Worm (Caenorhabditis elegans) whole organism, dauer: ENCODE data around the gene M70.1.
"Not testable (repeated sequence)": the region's sequence is repeated elsewhere in the genome, so short reads cannot be mapped to it uniquely, and the experiment has no call there.

Source experiments
- unc-62 ChIP-seq: sonication (generic microtip); optimal IDR thresholded peaks from 2 replicates; lab custom pipeline; 2017; ENCODE audit warnings: missing biosample characterization, missing genetic modification reagents, missing genetic modification characterization

M70.1 gene

ce11 chrIV:2245565-2245964 lies at the start of gene M70.1:
Gene M70.1, plus strand, starts transcription at chrIV:2245865.
- TF ChIP-seq unc-62 (GFP tag; lab: Kevin White, UChicago): not testable (repeated sequence)

- TF ChIP-seq unc-62 (GFP tag; lab: Kevin White, UChicago): no peak
These were observed 46.9 kb upstream of the M70.1 start, which contains the start of gene Y71G10AR.4 for ce11 chrIV:2198741-2199140. Gene Y71G10AR.4, plus strand, starts transcription at chrIV:2199041.

ce11 chrIV:2216756-2217155 lies 28.9 kb upstream of the M70.1 start, which contains the start of gene T04C4.3:
Gene T04C4.3, minus strand, starts transcription at chrIV:2216856.
- not testable (repeated sequence) for TF ChIP-seq unc-62 (GFP tag; lab: Kevin White, UChicago)

ce11 chrIV:2217260-2217659 lies 28.4 kb upstream of the M70.1 start:
- no peak for TF ChIP-seq unc-62 (GFP tag; lab: Kevin White, UChicago)

ce11 chrIV:2219334-2219755 lies 26.3 kb upstream of the M70.1 start:
- TF ChIP-seq unc-62 (GFP tag; lab: Kevin White, UChicago): no peak

- no peak for TF ChIP-seq unc-62 (GFP tag; lab: Kevin White, UChicago)
These were observed 25.5 kb upstream of the M70.1 start for ce11 chrIV:2220147-2220546.

- no peak for TF ChIP-seq unc-62 (GFP tag; lab: Kevin White, UChicago)
These were observed 24.8 kb upstream of the M70.1 start for ce11 chrIV:2220896-2221295.

- no peak for TF ChIP-seq unc-62 (GFP tag; lab: Kevin White, UChicago)
These were observed 24.3 kb upstream of the M70.1 start for ce11 chrIV:2221350-2221749.

- no peak for TF ChIP-seq unc-62 (GFP tag; lab: Kevin White, UChicago)
These were observed 23.1 kb upstream of the M70.1 start, which contains the start of gene fnip-2 for ce11 chrIV:2222528-2222927. Gene fnip-2, plus strand, starts transcription at chrIV:2222828.

- TF ChIP-seq unc-62 (GFP tag; lab: Kevin White, UChicago): no peak
These were observed 22.5 kb upstream of the M70.1 start for ce11 chrIV:2223144-2223543.

- no peak for TF ChIP-seq unc-62 (GFP tag; lab: Kevin White, UChicago)
These were observed 22.0 kb upstream of the M70.1 start for ce11 chrIV:2223685-2224084.

- no peak for TF ChIP-seq unc-62 (GFP tag; lab: Kevin White, UChicago)
These were observed 17.0 kb upstream of the M70.1 start for ce11 chrIV:2228678-2229077.

- no peak for TF ChIP-seq unc-62 (GFP tag; lab: Kevin White, UChicago)
These were observed 9.7 kb upstream of the M70.1 start for ce11 chrIV:2235983-2236382.

ce11 chrIV:2236654-2237613 lies 8.7 kb upstream of the M70.1 start:
- TF ChIP-seq unc-62 (GFP tag; lab: Kevin White, UChicago): no peak

- no peak for TF ChIP-seq unc-62 (GFP tag; lab: Kevin White, UChicago)
These were observed 3.1 kb upstream of the M70.1 start, which contains the start of the genes M70.3 and M70.2 for ce11 chrIV:2242349-2243088. Gene M70.3, minus strand, starts transcription at chrIV:2242449. Gene M70.2, plus strand, starts transcription at chrIV:2243038.

ce11 chrIV:2246150-2246549 lies 485 bp downstream of the M70.1 start:
- no peak for TF ChIP-seq unc-62 (GFP tag; lab: Kevin White, UChicago)
